Fruit fly (Drosophila melanogaster): ENCODE measurements around the gene Akh.

Akh gene

dm6 chr3L:4185259-4185658 is 44.0 kb downstream of the Akh start:
- TF ChIP-seq H15 (GFP tag; IDR thresholded peaks at IDR 0.05): no peak
- no peak for TF ChIP-seq Gug (GFP tag; IDR thresholded peaks at IDR 0.05)
- 0 out of 2 replicates have a peak, but pooled peaks have one; percentile 13 for TF ChIP-seq MBD-R2 (GFP tag; IDR thresholded peaks at IDR 0.05)
- TF ChIP-seq Med (GFP tag): peak; percentile 49
- no peak for TF ChIP-seq CG8290 (GFP tag; optimal IDR thresholded peaks at IDR 0.05)
- TF ChIP-seq CG8290 (tag; optimal IDR thresholded peaks at IDR 0.05): no peak
- no peak for TF ChIP-seq Xbp1 (GFP tag; optimal IDR thresholded peaks at IDR 0.05)
- TF ChIP-seq ewg (GFP tag; optimal IDR thresholded peaks at IDR 0.05): peak; percentile 94
- TF ChIP-seq Antp (GFP tag; optimal IDR thresholded peaks at IDR 0.05): no peak
- TF ChIP-seq inv (GFP tag; IDR thresholded peaks at IDR 0.05; ENCODE audit: partially characterized antibody): no peak
- peak; percentile 77 for TF ChIP-seq abd-A (tag; optimal IDR thresholded peaks at IDR 0.05)
- TF ChIP-seq Mad (GFP tag; optimal IDR thresholded peaks at IDR 0.05): peak; percentile 30
- no peak for TF ChIP-seq gcm (GFP tag; optimal IDR thresholded peaks at IDR 0.05)
- no peak for TF ChIP-seq CG16813 (GFP tag; IDR thresholded peaks at IDR 0.05; ENCODE audit: partially characterized antibody)
- no peak for TF ChIP-seq CG12769 (tag; optimal IDR thresholded peaks at IDR 0.05)
- TF ChIP-seq Scr (GFP tag; IDR thresholded peaks at IDR 0.05; ENCODE audit: partially characterized antibody): 0 out of 2 replicates have a peak, but pooled peaks have one; percentile 14
- no peak for TF ChIP-seq CG31441 (GFP tag; IDR thresholded peaks at IDR 0.05)
- 0 out of 4 replicates have a peak, but pooled peaks have one; percentile 25 for TF ChIP-seq chinmo (GFP tag; IDR thresholded peaks at IDR 0.05; ENCODE audit: partially characterized antibody)
- TF ChIP-seq Doc3 (GFP tag; IDR thresholded peaks at IDR 0.05; ENCODE audit: partially characterized antibody): no peak
- TF ChIP-seq CG12659 (GFP tag; optimal IDR thresholded peaks at IDR 0.05): no peak
- TF ChIP-seq mld (GFP tag; IDR thresholded peaks at IDR 0.05; ENCODE audit: partially characterized antibody): 0 out of 3 replicates have a peak, but pooled peaks have one; percentile 44
- peak; percentile 86 for TF ChIP-seq crol (GFP tag; IDR thresholded peaks at IDR 0.05)
- 0 out of 2 replicates have a peak, but pooled peaks have one; percentile 29 for TF ChIP-seq seq (GFP tag; IDR thresholded peaks at IDR 0.05)
- TF ChIP-seq usp (GFP tag; optimal IDR thresholded peaks at IDR 0.05): no peak
- TF ChIP-seq rib (GFP tag; IDR thresholded peaks at IDR 0.05): 0 out of 2 replicates have a peak, but pooled peaks have one; percentile 30
- TF ChIP-seq CG4854 (GFP tag; optimal IDR thresholded peaks at IDR 0.05): no peak
- TF ChIP-seq CG15514 (GFP tag; optimal IDR thresholded peaks at IDR 0.05): peak; percentile 39
- no peak for TF ChIP-seq CG42726 (GFP tag; IDR thresholded peaks at IDR 0.05; ENCODE audit: partially characterized antibody)
- TF ChIP-seq Bgb (GFP tag; IDR thresholded peaks at IDR 0.05; ENCODE audit: partially characterized antibody): peak; percentile 19; the same call in 1 of the 2 replicates
- TF ChIP-seq CG17385 (GFP tag; optimal IDR thresholded peaks at IDR 0.05): no peak
- TF ChIP-seq E2f1 (GFP tag; IDR thresholded peaks at IDR 0.05): no peak
- TF ChIP-seq CG12155 (GFP tag; optimal IDR thresholded peaks at IDR 0.05): no peak
- TF ChIP-seq nerfin-1 (tag; optimal IDR thresholded peaks at IDR 0.05): peak; percentile 78
- TF ChIP-seq CG5245 (GFP tag; optimal IDR thresholded peaks at IDR 0.05): no peak
- TF ChIP-seq CG7372 (GFP tag; IDR thresholded peaks at IDR 0.05): no peak
- TF ChIP-seq onecut (GFP tag; IDR thresholded peaks at IDR 0.05): peak; percentile 98
- no peak for TF ChIP-seq CG15269 (tag; optimal IDR thresholded peaks at IDR 0.05)
- peak; percentile 80 for TF ChIP-seq Deaf1 (tag; optimal IDR thresholded peaks at IDR 0.05)
- no peak for TF ChIP-seq wor (GFP tag; IDR thresholded peaks at IDR 0.05)
- peak; percentile 69 for TF ChIP-seq sd (tag; optimal IDR thresholded peaks at IDR 0.05)
- no peak for TF ChIP-seq slp2 (GFP tag; optimal IDR thresholded peaks at IDR 0.05)
- TF ChIP-seq MTF-1 (GFP tag; optimal IDR thresholded peaks at IDR 0.05; ENCODE audit: borderline replicate concordance): no peak
- peak; percentile 0 for TF ChIP-seq scrt (GFP tag; optimal IDR thresholded peaks at IDR 0.05)
- no peak for TF ChIP-seq CG9932 (GFP tag; IDR thresholded peaks at IDR 0.05)

Measured in whole organism, embryonic.